Fruit fly (Drosophila melanogaster): ENCODE measurements around the gene TORIP.
A peak's percentile ranks its signal among the peaks of the same experiment; 100 is the strongest.

Gene TORIP

DNA sequence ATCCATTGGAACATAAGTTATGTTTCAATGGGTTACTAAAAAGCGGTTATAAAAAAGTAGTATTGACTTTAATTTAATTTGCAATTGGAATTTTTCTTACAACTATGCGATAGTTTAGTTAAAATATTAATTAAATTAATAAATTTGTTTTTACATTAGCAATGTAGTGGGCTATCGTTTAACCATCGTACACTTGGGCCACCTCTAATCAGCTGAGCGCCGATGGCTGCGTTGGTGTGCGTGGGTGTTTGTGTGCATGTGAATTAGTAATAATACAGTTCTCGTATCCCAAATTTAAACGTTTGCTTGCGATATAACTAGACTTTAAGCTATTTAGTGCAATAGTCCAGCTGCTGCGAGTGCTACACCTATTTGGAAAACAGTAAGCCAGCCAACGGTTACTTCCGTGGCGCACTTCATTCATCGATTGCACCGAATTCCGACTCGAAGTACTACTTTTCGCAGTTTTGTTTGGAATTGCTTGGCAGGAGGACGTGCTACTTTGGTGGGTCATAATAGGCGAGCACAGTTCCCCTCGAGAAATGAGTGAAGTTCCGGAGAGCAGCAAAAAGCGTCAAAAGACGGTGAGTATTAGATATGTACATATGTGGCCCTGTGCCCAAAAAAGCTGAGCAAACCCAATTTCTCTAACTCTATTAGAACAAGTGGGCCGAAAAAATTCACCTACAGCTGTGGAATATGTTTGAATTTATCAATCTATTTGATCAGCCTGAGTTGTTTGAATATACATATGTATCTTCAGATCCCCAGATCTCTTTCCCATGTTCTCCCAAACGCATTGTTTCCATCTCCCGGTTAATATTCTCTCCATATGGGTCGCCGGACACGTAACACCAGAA is 40.4 kb upstream of the TORIP start, which contains the start of gene Papss (continued):
- TF ChIP-seq Adf1 (GFP tag; IDR thresholded peaks at IDR 0.05) (no peak), Antp (GFP tag; optimal IDR thresholded peaks at IDR 0.05) (no peak), CG1832 (GFP tag; optimal IDR thresholded peaks at IDR 0.05) (no peak), CG8765 (GFP tag; IDR thresholded peaks at IDR 0.05) (no peak), pnt (GFP tag; optimal IDR thresholded peaks at IDR 0.05) (no peak), Med (GFP tag) (peak; percentile 65), zen (tag; optimal IDR thresholded peaks at IDR 0.05) (peak; percentile 41), CG11504 (tag; optimal IDR thresholded peaks at IDR 0.05) (no peak), Jarid2 (GFP tag; optimal IDR thresholded peaks at IDR 0.05) (no peak), org-1 (GFP tag; optimal IDR thresholded peaks at IDR 0.05) (peak; percentile 66), B-H2 (GFP tag; optimal IDR thresholded peaks at IDR 0.05) (peak; percentile 10), ERR (GFP tag; optimal IDR thresholded peaks at IDR 0.05) (no peak), Elba2 (GFP tag; optimal IDR thresholded peaks at IDR 0.05) (no peak), Fer3 (tag; optimal IDR thresholded peaks at IDR 0.05) (no peak), CG15514 (GFP tag; optimal IDR thresholded peaks at IDR 0.05) (peak; percentile 71), Ets65A (GFP tag) (no peak), CG2889 (GFP tag; IDR thresholded peaks at IDR 0.05) (no peak), Eip74EF (GFP tag; optimal IDR thresholded peaks at IDR 0.05) (no peak), B-H1 (GFP tag; IDR thresholded peaks at IDR 0.05) (no peak), CG16815 (GFP tag; optimal IDR thresholded peaks at IDR 0.05) (no peak), CG17829 (tag; optimal IDR thresholded peaks at IDR 0.05) (peak; percentile 47), gce (GFP tag; IDR thresholded peaks at IDR 0.05) (no peak), Taf1 (GFP tag; IDR thresholded peaks at IDR 0.05) (no peak), zfh2 (GFP tag; optimal IDR thresholded peaks at IDR 0.05) (no peak), CG18011 (GFP tag; optimal IDR thresholded peaks at IDR 0.05) (no peak), CG5953 (GFP tag; IDR thresholded peaks at IDR 0.05) (no peak), CG11085 (GFP tag; IDR thresholded peaks at IDR 0.05) (no peak), kay (GFP tag; optimal IDR thresholded peaks at IDR 0.05) (no peak), CG7928 (GFP tag; optimal IDR thresholded peaks at IDR 0.05) (no peak), kah (GFP tag; optimal IDR thresholded peaks at IDR 0.05) (no peak), rib (GFP tag; IDR thresholded peaks at IDR 0.05) (no peak), prd (optimal IDR thresholded peaks at IDR 0.05) (no peak), prd (GFP tag; IDR thresholded peaks at IDR 0.05) (peak; percentile 51; the same call in 2 of the 3 replicates), CG2712 (tag; optimal IDR thresholded peaks at IDR 0.05) (no peak), NK7.1 (GFP tag; optimal IDR thresholded peaks at IDR 0.05) (no peak), sd (tag; optimal IDR thresholded peaks at IDR 0.05) (peak; percentile 31), CG6791 (GFP tag; IDR thresholded peaks at IDR 0.05; ENCODE audit: partially characterized antibody) (peak; percentile 82), CG9727 (GFP tag; optimal IDR thresholded peaks at IDR 0.05) (no peak), Ets97D (GFP tag; optimal IDR thresholded peaks at IDR 0.05) (no peak), Aef1 (GFP tag; IDR thresholded peaks at IDR 0.05) (no peak), CG10654 (GFP tag; optimal IDR thresholded peaks at IDR 0.05) (no peak), CG2120 (GFP tag; optimal IDR thresholded peaks at IDR 0.05) (peak; percentile 23), peb (GFP tag; IDR thresholded peaks at IDR 0.05) (no peak), HLH4C (GFP tag; IDR thresholded peaks at IDR 0.05; ENCODE audit: partially characterized antibody) (peak; percentile 50; the same call in 1 of the 3 replicates), CG10979 (tag; optimal IDR thresholded peaks at IDR 0.05) (peak; percentile 27), chn (GFP tag; optimal IDR thresholded peaks at IDR 0.05) (no peak), scrt (GFP tag; optimal IDR thresholded peaks at IDR 0.05) (no peak), fd96Cb (tag; optimal IDR thresholded peaks at IDR 0.05) (peak; percentile 5), ase (GFP tag; IDR thresholded peaks at IDR 0.05) (no peak), kni (GFP tag; optimal IDR thresholded peaks at IDR 0.05) (peak; percentile 78)
